Worm (Caenorhabditis elegans) whole organism, L2 larva: ENCODE results near the gene cki-1.

Source experiments
- C34F6.9 ChIP-seq: fragments of 150-350 bp; optimal IDR thresholded peaks from 2 replicates; lab custom pipeline; 2014; ENCODE audit warnings: missing biosample characterization, missing genetic modification characterization
- F13H6.1 ChIP-seq: sonication (generic microtip); optimal IDR thresholded peaks from 2 replicates; lab custom pipeline; 2016; ENCODE audit warnings: missing genetic modification characterization, missing compliant biosample characterization
- ZK546.5 ChIP-seq: sonication (generic microtip); optimal IDR thresholded peaks from 2 replicates; lab custom pipeline; 2017; ENCODE audit warnings: missing biosample characterization, missing genetic modification characterization
- alr-1 ChIP-seq: fragments of 150-350 bp; optimal IDR thresholded peaks from 2 replicates; lab custom pipeline; 2014; ENCODE audit warnings: missing biosample characterization, missing genetic modification characterization
- aly-2 ChIP-seq: fragments of 150-350 bp; optimal IDR thresholded peaks from 2 replicates; lab custom pipeline; 2014; ENCODE audit warnings: missing biosample characterization, missing genetic modification characterization
- ama-1 ChIP-seq: fragments of 150-350 bp; optimal IDR thresholded peaks from 2 replicates; lab custom pipeline; 2018; ENCODE audit warnings: inconsistent platforms
- blmp-1 ChIP-seq: sonication (generic microtip); optimal IDR thresholded peaks from 2 replicates; lab custom pipeline; 2017; ENCODE audit warnings: missing genetic modification characterization, mild to moderate bottlenecking, missing compliant biosample characterization, antibody characterized with exemption, moderate library complexity; ENCODE audit not compliant: insufficient read depth
- ceh-16 ChIP-seq: fragments of 150-350 bp; optimal IDR thresholded peaks from 2 replicates; lab custom pipeline; 2014; ENCODE audit warnings: missing biosample characterization, missing genetic modification characterization
- ceh-82 ChIP-seq: fragments of 150-350 bp; optimal IDR thresholded peaks from 2 replicates; lab custom pipeline; 2014; ENCODE audit warnings: missing biosample characterization, missing genetic modification characterization
- dmd-4 ChIP-seq: sonication (generic microtip); optimal IDR thresholded peaks from 2 replicates; lab custom pipeline; 2017; ENCODE audit warnings: missing biosample characterization, missing genetic modification characterization
- egl-27 ChIP-seq: sonication (generic microtip); optimal IDR thresholded peaks from 3 replicates; lab custom pipeline; 2017; ENCODE audit warnings: missing biosample characterization, missing genetic modification reagents, missing genetic modification characterization
- elt-1 ChIP-seq: fragments of 150-350 bp; optimal IDR thresholded peaks from 2 replicates; lab custom pipeline; 2014; ENCODE audit warnings: missing biosample characterization, missing genetic modification characterization
- elt-3 ChIP-seq: sonication (generic microtip); optimal IDR thresholded peaks from 2 replicates; lab custom pipeline; 2017; ENCODE audit warnings: missing biosample characterization, missing genetic modification characterization
- fos-1 ChIP-seq: fragments of 150-350 bp; optimal IDR thresholded peaks from 2 replicates; lab custom pipeline; 2014; ENCODE audit warnings: missing biosample characterization, missing genetic modification characterization
- lin-11 ChIP-seq: fragments of 150-350 bp; sonication (generic microtip); optimal IDR thresholded peaks from 2 replicates; lab custom pipeline; 2014; ENCODE audit warnings: missing biosample characterization, missing genetic modification characterization, inconsistent platforms, mixed read lengths
- lin-13 ChIP-seq: fragments of 150-350 bp; optimal IDR thresholded peaks from 2 replicates; lab custom pipeline; 2014; ENCODE audit warnings: missing biosample characterization, missing genetic modification reagents, missing genetic modification characterization
- mbf-1 ChIP-seq: sonication (generic microtip); optimal IDR thresholded peaks from 2 replicates; lab custom pipeline; 2017; ENCODE audit warnings: missing biosample characterization, missing genetic modification characterization
- mdl-1 ChIP-seq, 2 experiments: fragments of 150-350 bp in 1 of 2; sonication (generic microtip) in 1 of 2; optimal IDR thresholded peaks; 2 replicates each; lab custom pipeline; 2017; ENCODE audit warnings: missing biosample characterization in 2 of 2, missing genetic modification characterization in 2 of 2
- nhr-11 ChIP-seq: fragments of 150-350 bp; optimal IDR thresholded peaks from 2 replicates; lab custom pipeline; 2014; ENCODE audit warnings: missing biosample characterization, missing genetic modification characterization
- nhr-129 ChIP-seq: fragments of 150-350 bp; optimal IDR thresholded peaks from 2 replicates; lab custom pipeline; 2014; ENCODE audit warnings: missing biosample characterization, missing genetic modification characterization
- nhr-21 ChIP-seq: fragments of 150-350 bp; optimal IDR thresholded peaks from 2 replicates; lab custom pipeline; 2014; ENCODE audit warnings: missing biosample characterization, missing genetic modification characterization
- nhr-237 ChIP-seq: fragments of 150-350 bp; optimal IDR thresholded peaks from 2 replicates; lab custom pipeline; 2014; ENCODE audit warnings: missing biosample characterization, missing genetic modification characterization
- nhr-25 ChIP-seq: fragments of 150-350 bp; sonication (generic microtip); optimal IDR thresholded peaks from 3 replicates; lab custom pipeline; 2014; ENCODE audit warnings: missing biosample characterization, missing genetic modification characterization
- nhr-6 ChIP-seq: fragments of 150-350 bp; optimal IDR thresholded peaks from 2 replicates; lab custom pipeline; 2014; ENCODE audit warnings: missing biosample characterization, missing genetic modification characterization
- nhr-77 ChIP-seq: fragments of 150-350 bp; optimal IDR thresholded peaks from 2 replicates; lab custom pipeline; 2014; ENCODE audit warnings: missing biosample characterization, missing genetic modification characterization
- peb-1 ChIP-seq: fragments of 150-350 bp; optimal IDR thresholded peaks from 2 replicates; lab custom pipeline; 2014; ENCODE audit warnings: missing biosample characterization, missing genetic modification characterization
- sma-9 ChIP-seq, 2 experiments: fragments of 150-350 bp in 1 of 2; sonication (generic microtip) in 1 of 2; optimal IDR thresholded peaks; 2 replicates each; lab custom pipeline; 2014 to 2016; ENCODE audit warnings: missing genetic modification characterization in 2 of 2, mild to moderate bottlenecking in 1 of 2, missing biosample characterization in 1 of 2, missing compliant biosample characterization in 1 of 2, missing genetic modification reagents in 1 of 2, moderate library complexity in 1 of 2
- unc-39 ChIP-seq: fragments of 150-350 bp; optimal IDR thresholded peaks from 2 replicates; lab custom pipeline; 2014; ENCODE audit warnings: missing biosample characterization, missing genetic modification characterization
- unc-55 ChIP-seq: fragments of 150-350 bp; sonication (generic microtip); optimal IDR thresholded peaks from 3 replicates; lab custom pipeline; 2014; ENCODE audit warnings: missing biosample characterization, missing genetic modification reagents, missing genetic modification characterization
- unc-62 ChIP-seq: fragments of 150-350 bp; optimal IDR thresholded peaks from 2 replicates; lab custom pipeline; 2014; ENCODE audit warnings: missing biosample characterization, missing genetic modification reagents, missing genetic modification characterization
- zag-1 ChIP-seq: fragments of 150-350 bp; optimal IDR thresholded peaks from 2 replicates; lab custom pipeline; 2014; ENCODE audit warnings: missing biosample characterization, missing genetic modification characterization
- ztf-4 ChIP-seq: fragments of 150-350 bp; optimal IDR thresholded peaks from 2 replicates; lab custom pipeline; 2014; ENCODE audit warnings: missing biosample characterization, missing genetic modification characterization

cki-1 gene

DNA sequence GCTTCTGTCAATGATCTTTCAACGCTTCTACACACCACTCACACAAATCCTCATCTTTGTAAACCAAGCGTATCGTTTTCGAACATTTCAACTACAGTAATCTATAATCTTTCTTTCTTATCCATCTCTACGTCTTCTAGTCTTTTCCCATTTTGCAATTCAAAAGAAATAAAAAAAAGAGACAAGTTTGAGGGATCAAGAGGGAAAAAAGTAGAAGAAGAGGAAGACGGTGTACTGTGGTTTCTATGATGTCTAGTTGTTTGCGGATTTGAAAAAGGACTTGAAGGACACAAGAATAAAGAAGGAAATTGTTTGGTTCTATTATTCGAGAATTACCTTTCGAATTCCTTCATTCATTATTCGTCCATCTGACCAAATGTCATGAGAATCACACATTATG, 18.5 kb upstream of the cki-1 start:
- TF ChIP-seq nhr-25 (peak; percentile 32), unc-62 (GFP tag; lab: Kevin White, UChicago) (no peak)
- TF ChIP-seq, all 48 proteins: peak for 1

DNA sequence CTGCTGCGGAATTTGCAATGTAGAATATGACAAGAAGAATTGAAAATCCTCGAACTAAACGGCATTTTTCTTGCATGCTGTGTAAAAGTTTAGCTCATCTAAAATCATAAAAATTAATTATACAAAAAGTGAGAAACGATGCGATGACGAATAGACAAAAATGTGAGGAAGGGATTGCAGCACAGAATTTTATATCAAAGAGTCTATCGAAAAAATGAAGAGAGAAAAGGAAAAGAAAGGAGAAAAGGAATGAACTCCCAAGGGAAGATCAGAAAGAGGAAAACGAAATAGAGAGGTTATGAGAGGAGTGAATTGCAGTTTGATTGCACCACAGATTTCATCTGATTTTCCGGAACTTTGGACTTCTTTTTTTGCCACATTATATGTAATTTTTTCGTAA, 16.8 kb upstream of the cki-1 start, which contains the start of gene glr-4:
Gene glr-4, minus strand, starts transcription at position 101 of the 400 bp plus-strand sequence.
- TF ChIP-seq nhr-237 (no peak), blmp-1 (tag; lab: Kevin White, UChicago) (no peak), lin-11 (tag; lab: Kevin White, UChicago) (no peak), ZK546.5 (no peak), nhr-21 (tag; lab: Kevin White, UChicago) (no peak), unc-39 (no peak), ama-1 (lab: Kevin White, UChicago) (no peak), alr-1 (tag; lab: Kevin White, UChicago) (no peak), ztf-4 (tag; lab: Kevin White, UChicago) (no peak), elt-3 (tag; lab: Kevin White, UChicago) (no peak), aly-2 (tag; lab: Kevin White, UChicago) (no peak), ceh-82 (tag; lab: Kevin White, UChicago) (no peak), nhr-77 (tag; lab: Kevin White, UChicago) (no peak), peb-1 (tag; lab: Kevin White, UChicago) (no peak), lin-13 (GFP tag; lab: Kevin White, UChicago) (no peak), F13H6.1 (tag; lab: Kevin White, UChicago) (no peak), C34F6.9 (no peak), nhr-129 (tag; lab: Kevin White, UChicago) (no peak), dmd-4 (tag; lab: Kevin White, UChicago) (no peak)
- TF ChIP-seq, all 48 proteins: peak for 0

DNA sequence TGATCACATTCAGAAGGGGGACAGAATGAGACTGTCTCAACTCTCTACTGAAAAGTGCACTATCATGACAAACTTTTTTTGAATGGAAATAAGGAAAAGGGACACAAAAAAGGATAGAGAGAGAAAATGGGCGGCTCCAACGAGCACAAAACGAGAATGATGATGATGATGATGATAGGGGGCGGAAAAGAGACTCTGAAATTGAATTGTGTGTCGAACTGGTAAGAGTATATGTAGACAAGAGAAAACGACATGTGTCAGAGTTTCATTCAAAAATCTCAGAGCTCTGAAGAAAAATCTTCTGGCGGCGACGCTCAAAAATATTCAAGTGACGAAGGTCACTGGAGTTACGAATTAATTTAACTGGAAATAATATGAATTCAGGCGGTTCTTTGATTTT, 15.7 kb upstream of the cki-1 start:
- TF ChIP-seq nhr-129 (tag; lab: Kevin White, UChicago) (no peak), ama-1 (lab: Kevin White, UChicago) (no peak), nhr-11 (tag; lab: Kevin White, UChicago) (no peak), mdl-1 (tag; optimal IDR thresholded peaks at IDR 0.05; lab: Kevin White, UChicago) (no peak), elt-1 (no peak), elt-3 (tag; lab: Kevin White, UChicago) (no peak), mbf-1 (no peak), unc-55 (GFP tag; lab: Kevin White, UChicago) (no peak)

- TF ChIP-seq fos-1 (tag; lab: Kevin White, UChicago) (peak; percentile 17), nhr-6 (tag; lab: Kevin White, UChicago) (no peak)
Observed at ce11 chrII:7801255-7801654, 9.8 kb upstream of the cki-1 start.

DNA sequence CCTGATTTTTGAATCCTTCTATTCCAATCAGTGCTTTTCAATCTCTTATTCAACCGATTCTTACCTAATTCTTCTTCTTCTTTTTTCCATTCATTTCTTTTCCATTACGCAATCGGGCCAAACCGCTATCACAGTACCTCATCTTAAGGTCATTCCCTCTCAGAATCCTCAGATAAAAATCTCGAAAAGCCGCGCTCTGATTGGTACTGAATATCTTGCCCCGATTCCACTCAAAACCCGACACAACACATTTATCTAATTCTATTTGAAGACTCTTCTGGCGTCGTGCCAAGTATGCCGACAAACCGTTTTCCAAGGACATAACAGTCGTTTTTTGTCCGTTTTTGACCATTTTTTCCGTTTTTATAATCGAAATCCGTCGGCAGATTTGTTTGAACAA, 9.1 kb upstream of the cki-1 start:
- TF ChIP-seq sma-9 (GFP tag; optimal IDR thresholded peaks at IDR 0.05; lab: Kevin White, UChicago), result peak; percentile 51
- no peak for TF ChIP-seq sma-9 (tag; optimal IDR thresholded peaks at IDR 0.05; lab: Kevin White, UChicago)
- TF ChIP-seq ceh-16 (tag; lab: Kevin White, UChicago), result peak; percentile 98
- TF ChIP-seq aly-2 (tag; lab: Kevin White, UChicago), result no peak
- TF ChIP-seq nhr-6 (tag; lab: Kevin White, UChicago), result no peak
- peak; percentile 3 for TF ChIP-seq egl-27 (tag; lab: Kevin White, UChicago)
- no peak for TF ChIP-seq nhr-237
- TF ChIP-seq zag-1, result no peak
- TF ChIP-seq elt-1, result peak; percentile 82
- peak; percentile 16 for TF ChIP-seq nhr-25

- TF ChIP-seq elt-1 (peak; percentile 17), ceh-16 (tag; lab: Kevin White, UChicago) (peak; percentile 85), nhr-11 (tag; lab: Kevin White, UChicago) (no peak), nhr-25 (peak; percentile 8)
Observed at ce11 chrII:7803174-7803573, 7.9 kb upstream of the cki-1 start.
